Worm (Caenorhabditis elegans): Measurements from ENCODE around the gene F56H9.2.

F56H9.2 gene

ce11 chrV:12673745-12674144 is 36.3 kb downstream of the F56H9.2 start:
- TF ChIP-seq daf-12 (tag; optimal IDR thresholded peaks at IDR 0.05) (no peak), fkh-10 (GFP tag; optimal IDR thresholded peaks at IDR 0.05) (peak; percentile 81)

ce11 chrV:12676299-12676698 is 38.8 kb downstream of the F56H9.2 start:
- peak; percentile 57 for TF ChIP-seq fkh-10 (GFP tag; optimal IDR thresholded peaks at IDR 0.05)
- TF ChIP-seq nhr-237 (tag; optimal IDR thresholded peaks at IDR 0.05): no peak
- no peak for TF ChIP-seq daf-12 (tag; optimal IDR thresholded peaks at IDR 0.05)
- no peak for TF ChIP-seq snpc-4 (tag; optimal IDR thresholded peaks at IDR 0.05)

DNA sequence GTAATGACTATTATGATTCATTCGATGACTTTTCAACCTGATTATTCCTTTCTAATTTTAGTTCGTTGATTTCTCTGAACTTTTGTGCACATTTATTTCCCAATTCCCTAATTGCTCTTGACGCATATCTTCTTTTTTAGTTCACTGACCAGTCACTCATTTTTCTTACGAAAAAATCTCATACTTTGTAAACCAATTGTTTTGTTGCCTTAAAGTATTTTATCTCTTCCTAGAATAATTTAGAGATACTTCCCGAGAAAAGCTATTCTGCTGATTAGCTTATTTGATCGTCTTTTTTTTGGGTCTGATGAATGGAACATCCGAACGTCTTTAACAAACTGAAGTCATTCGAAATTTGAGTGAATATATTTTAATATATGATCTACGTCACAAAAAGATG is 41.8 kb downstream of the F56H9.2 start:
- no peak for TF ChIP-seq lin-39 (tag; optimal IDR thresholded peaks at IDR 0.05)
- TF ChIP-seq mdl-1 (tag; optimal IDR thresholded peaks at IDR 0.05): no peak
- no peak for TF ChIP-seq nhr-76 (tag; optimal IDR thresholded peaks at IDR 0.05)
- no peak for TF ChIP-seq nhr-28 (tag; optimal IDR thresholded peaks at IDR 0.05)
- TF ChIP-seq ceh-28 (tag; optimal IDR thresholded peaks at IDR 0.05): no peak
- no peak for TF ChIP-seq daf-12 (tag; optimal IDR thresholded peaks at IDR 0.05)
- no peak for TF ChIP-seq ceh-16 (tag; optimal IDR thresholded peaks at IDR 0.05)
- no peak for TF ChIP-seq nhr-25 (tag; optimal IDR thresholded peaks at IDR 0.05)
- no peak for TF ChIP-seq nhr-67 (tag; optimal IDR thresholded peaks at IDR 0.05)
- TF ChIP-seq skn-1 (tag; optimal IDR thresholded peaks at IDR 0.05): no peak
- TF ChIP-seq unc-39 (tag; optimal IDR thresholded peaks at IDR 0.05): no peak
- TF ChIP-seq hmg-11 (tag; optimal IDR thresholded peaks at IDR 0.05): no peak
- no peak for TF ChIP-seq ztf-11 (tag; optimal IDR thresholded peaks at IDR 0.05)

DNA sequence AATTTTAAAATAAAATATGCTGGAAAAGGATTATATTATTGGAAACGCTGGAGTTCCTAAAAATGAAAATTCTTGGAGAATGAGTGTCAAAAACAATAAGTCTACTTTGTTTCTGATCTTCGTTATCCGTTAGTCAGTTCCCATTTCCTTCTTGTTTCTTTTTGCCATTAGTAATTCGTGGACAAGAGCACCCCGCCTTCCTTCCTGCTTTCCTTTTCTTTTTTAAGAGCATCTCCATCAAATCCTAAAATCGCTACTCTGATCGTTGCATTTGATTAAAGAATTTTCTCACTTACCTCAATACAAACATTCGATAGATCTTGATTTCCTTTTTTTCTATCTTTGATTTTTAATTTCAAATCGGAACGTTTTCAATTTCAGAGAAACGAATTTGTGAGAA is 42.3 kb downstream of the F56H9.2 start, which contains the start of gene frpr-15:
frpr-15 (plus strand) TSS at position 301 of the 400 bp plus-strand sequence.
- TF ChIP-seq egl-5 (tag; optimal IDR thresholded peaks at IDR 0.05): no peak
- TF ChIP-seq nhr-237 (tag; optimal IDR thresholded peaks at IDR 0.05): no peak
- no peak for TF ChIP-seq tbx-2 (tag; optimal IDR thresholded peaks at IDR 0.05)
- no peak for TF ChIP-seq ceh-16 (tag; optimal IDR thresholded peaks at IDR 0.05)
- TF ChIP-seq snpc-4 (tag; optimal IDR thresholded peaks at IDR 0.05): no peak
- no peak for TF ChIP-seq egl-27 (tag; optimal IDR thresholded peaks at IDR 0.05)
- no peak for TF ChIP-seq nhr-12 (tag; optimal IDR thresholded peaks at IDR 0.05)
- TF ChIP-seq fkh-10 (GFP tag; optimal IDR thresholded peaks at IDR 0.05): no peak
- TF ChIP-seq mdl-1 (tag; optimal IDR thresholded peaks at IDR 0.05): no peak
- no peak for TF ChIP-seq ceh-9 (tag; optimal IDR thresholded peaks at IDR 0.05)
- TF ChIP-seq zag-1 (tag; optimal IDR thresholded peaks at IDR 0.05): no peak
- no peak for TF ChIP-seq pqm-1 (tag; optimal IDR thresholded peaks at IDR 0.05)

DNA sequence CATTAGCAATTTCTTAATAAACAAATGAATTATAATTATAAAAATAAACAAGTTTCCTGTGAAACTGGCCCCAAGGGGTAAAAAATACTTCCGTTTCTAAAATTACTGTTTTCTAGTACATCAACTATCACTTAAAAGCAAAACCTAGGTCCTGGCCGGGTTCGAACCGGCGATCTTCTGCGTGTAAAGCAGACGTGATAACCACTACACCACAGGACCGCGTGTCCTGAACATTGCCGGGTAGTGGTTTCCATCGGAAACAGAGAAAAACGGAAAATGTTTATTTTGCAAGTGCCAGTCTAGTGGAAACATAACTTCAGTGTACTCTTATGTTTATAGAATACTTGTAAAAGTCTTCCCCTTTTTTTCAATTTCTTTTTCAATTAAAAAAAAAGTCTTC is 45.7 kb downstream of the F56H9.2 start:
- no peak for TF ChIP-seq lin-15B (tag; optimal IDR thresholded peaks at IDR 0.05)
- TF ChIP-seq unc-39 (tag; optimal IDR thresholded peaks at IDR 0.05): no peak
- no peak for TF ChIP-seq nhr-11 (tag; optimal IDR thresholded peaks at IDR 0.05)
- no peak for TF ChIP-seq lsy-12 (tag; optimal IDR thresholded peaks at IDR 0.05)
- TF ChIP-seq pha-4 (tag; optimal IDR thresholded peaks at IDR 0.05): no peak
- no peak for TF ChIP-seq egl-27 (tag; optimal IDR thresholded peaks at IDR 0.05)
- no peak for TF ChIP-seq ceh-28 (tag; optimal IDR thresholded peaks at IDR 0.05)
- TF ChIP-seq ama-1 (optimal IDR thresholded peaks at IDR 0.05): no peak
- TF ChIP-seq nfya-1 (tag; optimal IDR thresholded peaks at IDR 0.05; ENCODE audit: insufficient read depth): no peak
- TF ChIP-seq eor-1 (tag; optimal IDR thresholded peaks at IDR 0.05): no peak
- no peak for TF ChIP-seq pqm-1 (tag; optimal IDR thresholded peaks at IDR 0.05)
- TF ChIP-seq skn-1 (tag; optimal IDR thresholded peaks at IDR 0.05): no peak
- no peak for TF ChIP-seq unc-62 (GFP tag; optimal IDR thresholded peaks at IDR 0.05)
- TF ChIP-seq nhr-77 (tag; optimal IDR thresholded peaks at IDR 0.05): no peak
- no peak for TF ChIP-seq nhr-28 (tag; optimal IDR thresholded peaks at IDR 0.05)
